Fruit fly (Drosophila melanogaster) whole organism, prepupa: ENCODE results near the gene CG2129.

Experiments used
- Blimp-1 ChIP-seq: fragments of 200-800 bp; sonication (Bioruptor generic); optimal IDR thresholded peaks from 3 replicates; lab custom pipeline; 2017; ENCODE audit warnings: missing biosample characterization, missing genetic modification characterization, mild to moderate bottlenecking, moderate library complexity, missing genetic modification reagents
- CG10669 ChIP-seq: fragments of 200-800 bp; sonication (Bioruptor generic); optimal IDR thresholded peaks from 3 replicates; lab custom pipeline; 2018; ENCODE audit warnings: missing biosample characterization, mild to moderate bottlenecking, missing genetic modification characterization, moderate library complexity
- CG11762 ChIP-seq: fragments of 200-800 bp; sonication (Bioruptor generic); optimal IDR thresholded peaks from 3 replicates; lab custom pipeline; 2016; ENCODE audit warnings: missing biosample characterization, missing genetic modification characterization; ENCODE audit not compliant: insufficient read depth
- CG11902 ChIP-seq: fragments of 200-800 bp; sonication (Bioruptor generic); optimal IDR thresholded peaks from 3 replicates; lab custom pipeline; 2016; ENCODE audit warnings: missing biosample characterization, missing genetic modification characterization
- CG15336 ChIP-seq: fragments of 200-800 bp; sonication (Bioruptor generic); IDR thresholded peaks from 2 replicates; pipeline ENCODE4 v1.3.6; 2022; ENCODE audit warnings: missing biosample characterization, missing genetic modification characterization
- CG1621 ChIP-seq: fragments of 200-800 bp; sonication (Bioruptor generic); optimal IDR thresholded peaks from 3 replicates; lab custom pipeline; 2018; ENCODE audit warnings: missing biosample characterization, mild to moderate bottlenecking, missing genetic modification characterization
- CG16779 ChIP-seq: fragments of 200-800 bp; sonication (Bioruptor generic); optimal IDR thresholded peaks from 3 replicates; lab custom pipeline; 2017; ENCODE audit warnings: missing biosample characterization, mild to moderate bottlenecking, missing genetic modification characterization
- CG3032 ChIP-seq: fragments of 200-800 bp; optimal IDR thresholded peaks from 2 replicates; lab custom pipeline; 2019; ENCODE audit warnings: missing biosample characterization, mild to moderate bottlenecking, missing genetic modification characterization, moderate library complexity
- CG32006 ChIP-seq: fragments of 200-800 bp; sonication (Bioruptor generic); optimal IDR thresholded peaks from 3 replicates; lab custom pipeline; 2017; ENCODE audit warnings: missing biosample characterization, mild to moderate bottlenecking, missing genetic modification characterization
- CG4318 ChIP-seq: fragments of 200-800 bp; sonication (Bioruptor generic); optimal IDR thresholded peaks from 3 replicates; lab custom pipeline; 2017; ENCODE audit warnings: missing biosample characterization, mild to moderate bottlenecking, missing genetic modification characterization
- CG6163 ChIP-seq: fragments of 200-800 bp; sonication (Bioruptor generic); IDR thresholded peaks from 3 replicates; pipeline ENCODE4 v1.3.6; 2022; ENCODE audit warnings: missing biosample characterization, missing genetic modification characterization
- CG6276 ChIP-seq: fragments of 200-800 bp; sonication (Bioruptor generic); optimal IDR thresholded peaks from 2 replicates; lab custom pipeline; 2017; ENCODE audit warnings: missing biosample characterization, mild to moderate bottlenecking, missing genetic modification characterization
- CG6808 ChIP-seq: fragments of 200-800 bp; sonication (Bioruptor generic); optimal IDR thresholded peaks from 3 replicates; lab custom pipeline; 2017; ENCODE audit warnings: missing biosample characterization, missing genetic modification characterization, mild to moderate bottlenecking, moderate library complexity, missing genetic modification reagents
- CG8119 ChIP-seq: fragments of 200-800 bp; sonication (Bioruptor generic); IDR thresholded peaks from 3 replicates; pipeline ENCODE4 v1.3.6; 2022; ENCODE audit warnings: missing biosample characterization, missing genetic modification characterization
- CG8319 ChIP-seq: fragments of 200-800 bp; sonication (Bioruptor generic); optimal IDR thresholded peaks from 3 replicates; lab custom pipeline; 2016; ENCODE audit warnings: missing biosample characterization, missing genetic modification characterization
- CG9139 ChIP-seq: fragments of 200-800 bp; sonication (Bioruptor generic); optimal IDR thresholded peaks from 3 replicates; lab custom pipeline; 2017; ENCODE audit warnings: missing biosample characterization, mild to moderate bottlenecking, missing genetic modification characterization
- Eip75B ChIP-seq: fragments of 200-800 bp; sonication (Bioruptor generic); optimal IDR thresholded peaks from 3 replicates; lab custom pipeline; 2016; ENCODE audit warnings: missing biosample characterization, missing genetic modification characterization
- Eip78C ChIP-seq: fragments of 200-800 bp; sonication (Bioruptor generic); peaks from one replicate; lab custom pipeline; 2016; ENCODE audit warnings: missing biosample characterization, missing genetic modification characterization
- Eip93F ChIP-seq: fragments of 200-800 bp; sonication (Bioruptor generic); optimal IDR thresholded peaks from 2 replicates; lab custom pipeline; 2016; ENCODE audit warnings: missing biosample characterization, mild to moderate bottlenecking, missing genetic modification characterization
- Ets21C ChIP-seq: fragments of 200-800 bp; sonication (Bioruptor generic); optimal IDR thresholded peaks from 3 replicates; lab custom pipeline; 2016; ENCODE audit warnings: missing biosample characterization, missing genetic modification characterization
- Ets96B ChIP-seq: fragments of 200-800 bp; optimal IDR thresholded peaks from 2 replicates; lab custom pipeline; 2019; ENCODE audit warnings: missing biosample characterization, mild to moderate bottlenecking, missing genetic modification characterization, moderate library complexity
- Gug ChIP-seq: fragments of 200-800 bp; sonication (Bioruptor generic); IDR thresholded peaks from 2 replicates; pipeline ENCODE4 v1.3.6; 2022; ENCODE audit warnings: missing biosample characterization, missing genetic modification characterization
- Met ChIP-seq: fragments of 200-800 bp; sonication (Bioruptor generic); optimal IDR thresholded peaks from 3 replicates; lab custom pipeline; 2016; ENCODE audit warnings: missing biosample characterization, missing genetic modification characterization
- Smox ChIP-seq: fragments of 200-800 bp; sonication (Bioruptor generic); optimal IDR thresholded peaks from 3 replicates; lab custom pipeline; 2016; ENCODE audit warnings: missing biosample characterization, missing genetic modification characterization
- Sox14 ChIP-seq: fragments of 200-800 bp; sonication (Bioruptor generic); optimal IDR thresholded peaks from 3 replicates; lab custom pipeline; 2016; ENCODE audit warnings: missing biosample characterization, missing genetic modification characterization
- achi ChIP-seq: fragments of 200-800 bp; sonication (Bioruptor generic); optimal IDR thresholded peaks from 3 replicates; lab custom pipeline; 2016; ENCODE audit warnings: missing biosample characterization, missing genetic modification characterization
- cyc ChIP-seq: fragments of 200-800 bp; sonication (Bioruptor generic); optimal IDR thresholded peaks from 3 replicates; lab custom pipeline; 2016; ENCODE audit warnings: missing biosample characterization, missing genetic modification characterization
- esn ChIP-seq: fragments of 200-800 bp; sonication (Bioruptor generic); optimal IDR thresholded peaks from 2 replicates; lab custom pipeline; 2016; ENCODE audit warnings: missing biosample characterization, mild to moderate bottlenecking, missing genetic modification characterization, moderate library complexity
- lz ChIP-seq: fragments of 200-800 bp; sonication (Bioruptor generic); optimal IDR thresholded peaks from 3 replicates; lab custom pipeline; 2016; ENCODE audit warnings: missing biosample characterization, missing genetic modification characterization
- net ChIP-seq: fragments of 200-800 bp; sonication (Bioruptor generic); optimal IDR thresholded peaks from 3 replicates; lab custom pipeline; 2016; ENCODE audit warnings: missing biosample characterization, missing genetic modification characterization
- spab ChIP-seq: fragments of 200-800 bp; sonication (Bioruptor generic); optimal IDR thresholded peaks from 2 replicates; lab custom pipeline; 2017; ENCODE audit warnings: missing biosample characterization, mild to moderate bottlenecking, missing genetic modification characterization, missing genetic modification reagents
- ss ChIP-seq, 2 experiments: fragments of 200-800 bp; sonication (Bioruptor generic); optimal IDR thresholded peaks; 2 replicates in 1 of 2; 3 replicates in 1 of 2; lab custom pipeline; 2017 to 2018; ENCODE audit warnings: mild to moderate bottlenecking in 2 of 2, missing biosample characterization in 2 of 2, missing genetic modification characterization in 2 of 2, moderate library complexity in 1 of 2
- svp ChIP-seq: fragments of 200-800 bp; sonication (Bioruptor generic); peaks from one replicate; lab custom pipeline; 2016; ENCODE audit warnings: missing biosample characterization, missing genetic modification characterization
- topi ChIP-seq: fragments of 200-800 bp; sonication (Bioruptor generic); optimal IDR thresholded peaks from 3 replicates; lab custom pipeline; 2016; ENCODE audit warnings: missing biosample characterization, missing genetic modification characterization

CG2129 gene

DNA sequence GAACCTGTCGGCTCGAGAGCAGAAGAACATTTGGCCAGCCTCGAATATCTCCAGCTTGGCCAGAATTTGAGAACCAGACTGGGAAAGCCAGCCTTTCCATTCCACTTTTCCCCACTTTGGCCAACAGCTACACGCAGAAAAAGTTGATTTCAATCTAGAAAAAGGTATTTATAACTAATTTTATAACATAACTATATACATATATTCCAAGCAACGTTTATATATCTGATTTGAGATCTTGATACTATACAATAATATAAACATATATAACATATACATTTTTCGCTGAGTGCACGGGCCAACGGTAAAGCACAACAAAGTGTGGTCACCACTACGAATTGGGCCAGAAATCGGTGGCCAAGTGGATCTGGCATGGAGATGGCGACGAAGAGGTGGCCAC is 17.8 kb downstream of the CG2129 start (continued):
- no peak for TF ChIP-seq lz (GFP tag; lab: Kevin White, UChicago)

DNA sequence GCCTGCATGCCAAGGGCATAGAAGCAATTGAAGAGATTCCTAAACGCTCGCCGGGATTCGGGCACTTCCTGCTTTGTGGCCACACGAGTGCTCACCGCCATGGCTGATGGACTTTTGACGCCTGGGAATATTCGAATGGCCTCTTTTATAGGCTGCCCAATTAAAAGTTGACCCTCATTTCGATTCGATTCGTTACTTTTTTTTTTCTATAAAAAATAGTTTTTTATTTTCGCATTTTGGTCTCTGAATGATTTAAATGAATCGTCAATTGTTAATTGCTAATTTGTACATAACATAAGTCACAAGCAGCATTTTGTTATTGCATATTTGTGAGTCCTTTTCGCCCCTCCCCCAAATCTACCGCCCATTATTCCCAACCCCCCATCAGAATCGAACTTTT is 20.0 kb downstream of the CG2129 start, which contains the start of gene Or7a:
Gene Or7a, minus strand, starts transcription at position 101 of the 400 bp plus-strand sequence.
- TF ChIP-seq Eip93F (GFP tag; lab: Kevin White, UChicago) (no peak), Met (GFP tag; lab: Kevin White, UChicago) (no peak), net (GFP tag; lab: Kevin White, UChicago) (no peak), ss (GFP tag; optimal IDR thresholded peaks at IDR 0.05; lab: Kevin White, UChicago) (no peak), Gug (no peak), CG32006 (no peak), CG8119 (GFP tag; lab: Robert Waterston, UW) (no peak), Smox (GFP tag; lab: Kevin White, UChicago) (no peak), CG10669 (GFP tag; lab: Kevin White, UChicago) (no peak), esn (no peak), CG8319 (GFP tag; lab: Kevin White, UChicago) (no peak), cyc (GFP tag; lab: Kevin White, UChicago) (no peak)

DNA sequence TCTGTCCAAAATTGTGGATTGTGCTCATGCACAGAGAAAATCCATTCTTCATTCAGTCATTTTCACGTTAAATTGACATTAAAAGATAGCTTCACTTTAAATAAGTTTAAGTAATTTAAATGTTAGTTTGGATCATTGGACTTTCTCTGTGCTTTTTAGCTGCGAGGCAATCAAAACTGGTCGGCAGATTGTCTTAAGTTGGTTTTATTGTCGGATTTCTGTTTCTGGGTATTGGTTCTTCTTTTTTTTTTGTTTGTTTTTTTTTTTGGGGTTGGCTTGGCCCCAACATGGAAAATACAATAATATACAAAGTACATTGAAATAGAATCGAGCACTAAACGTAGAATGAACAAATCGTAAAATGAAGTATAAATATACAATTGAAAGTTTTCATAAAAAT is 24.5 kb downstream of the CG2129 start, which contains the start of gene CG2278:
Gene CG2278, minus strand, starts transcription at position 101 of the 400 bp plus-strand sequence.
- TF ChIP-seq Ets21C (no peak), CG4318 (GFP tag; lab: Kevin White, UChicago) (no peak), Ets96B (tag; lab: Kevin White, UChicago) (no peak), achi (GFP tag; lab: Kevin White, UChicago) (no peak), CG16779 (tag; lab: Kevin White, UChicago) (no peak), Eip93F (GFP tag; lab: Kevin White, UChicago) (no peak), Sox14 (no peak), topi (GFP tag; lab: Kevin White, UChicago) (no peak), Smox (GFP tag; lab: Kevin White, UChicago) (no peak)

DNA sequence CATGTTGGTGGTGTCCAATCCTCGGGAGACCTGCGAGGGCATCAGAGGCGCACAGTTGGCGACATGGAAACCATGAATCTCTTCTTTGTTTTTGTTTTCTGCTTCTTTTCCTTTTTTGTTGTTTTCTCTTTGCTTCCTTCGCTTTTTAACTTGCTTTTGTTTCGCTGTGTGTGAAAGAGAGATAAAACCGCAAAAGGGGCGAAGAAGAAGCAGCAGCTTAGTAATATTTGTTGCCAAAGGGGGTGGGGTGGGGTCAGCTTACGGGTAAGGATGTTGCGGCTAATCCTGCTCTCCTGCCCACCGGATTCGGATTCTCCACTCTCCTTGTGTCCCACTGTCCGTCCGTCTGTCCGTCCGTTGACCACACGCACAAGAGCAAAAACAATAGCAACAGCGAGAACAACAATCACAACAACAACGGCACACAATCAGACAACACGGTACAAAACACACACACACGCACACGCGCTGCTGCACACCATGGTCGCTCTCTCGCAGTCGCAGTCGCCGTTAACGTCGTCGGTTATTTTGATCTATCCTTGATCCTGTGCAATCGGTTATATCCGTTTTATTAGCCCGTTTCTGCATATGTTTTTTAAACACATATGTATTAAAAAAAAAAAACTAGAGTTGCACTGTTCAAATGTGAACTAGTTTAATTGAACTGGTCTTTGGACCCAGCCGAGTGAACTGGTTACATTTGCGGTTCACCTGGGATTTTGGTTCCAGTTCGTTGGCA is 30.8 kb downstream of the CG2129 start:
- TF ChIP-seq CG3032 (peak; percentile 54), CG8119 (GFP tag; lab: Robert Waterston, UW) (peak; percentile 46; the same call in 1 of the 3 replicates), Eip75B (GFP tag; lab: Kevin White, UChicago) (no peak), ss (GFP tag; optimal IDR thresholded peaks at IDR 0.05; lab: Kevin White, UChicago) (peak; percentile 52 to 58), CG9139 (GFP tag; lab: Kevin White, UChicago) (peak; percentile 38), CG11762 (no peak), CG11902 (no peak), svp (GFP tag; lab: Kevin White, UChicago) (no peak), CG1621 (peak; percentile 66), CG6276 (peak; percentile 38), Sox14 (peak; percentile 16), CG6808 (GFP tag; lab: Kevin White, UChicago) (peak; percentile 73), CG10669 (GFP tag; lab: Kevin White, UChicago) (no peak), CG6163 (GFP tag; lab: Robert Waterston, UW) (peak; percentile 26; the same call in 1 of the 3 replicates), CG15336 (GFP tag; lab: Robert Waterston, UW) (0 out of 2 replicates have a peak, but pooled peaks have one; percentile 19), Blimp-1 (no peak), CG32006 (peak; percentile 8), Eip78C (GFP tag; lab: Kevin White, UChicago) (peak; percentile 56), spab (GFP tag; lab: Kevin White, UChicago) (peak; percentile 33)
